Fruit fly (Drosophila melanogaster) whole organism, wandering third instar larva: ENCODE data around the gene Toll-9.

Source experiments
- Abd-B ChIP-seq: fragments of >200 bp; optimal IDR thresholded peaks from 2 replicates; lab custom pipeline; 2017; ENCODE audit warnings: missing biosample characterization, missing genetic modification characterization
- CG32264 ChIP-seq: fragments of 200-800 bp; sonication (Bioruptor generic); optimal IDR thresholded peaks from 2 replicates; lab custom pipeline; 2016; ENCODE audit warnings: missing biosample characterization, missing genetic modification characterization
- CG9705 ChIP-seq: fragments of 200-800 bp; sonication (Bioruptor generic); optimal IDR thresholded peaks from 2 replicates; lab custom pipeline; 2018; ENCODE audit warnings: missing biosample characterization, mild to moderate bottlenecking, missing genetic modification characterization
- CrebA ChIP-seq: fragments of 200-800 bp; sonication (Bioruptor generic); optimal IDR thresholded peaks from 2 replicates; lab custom pipeline; 2016; ENCODE audit warnings: missing biosample characterization, mild to moderate bottlenecking, missing genetic modification characterization, borderline replicate concordance
- Dfd ChIP-seq: fragments of >200 bp; optimal IDR thresholded peaks from 2 replicates; lab custom pipeline; 2017; ENCODE audit warnings: missing biosample characterization, missing genetic modification characterization
- Dif ChIP-seq: fragments of 200-275, 200-300 bp; sonication (Bioruptor generic); optimal IDR thresholded peaks from 2 replicates; lab custom pipeline; 2018; ENCODE audit warnings: missing biosample characterization, missing genetic modification characterization; ENCODE audit not compliant: partially characterized antibody
- GATAd ChIP-seq: sonication (Bioruptor generic); optimal IDR thresholded peaks from 2 replicates; lab custom pipeline; 2016; ENCODE audit warnings: missing biosample characterization, missing genetic modification characterization
- HLH106 ChIP-seq: fragments of 200-800 bp; optimal IDR thresholded peaks from 3 replicates; lab custom pipeline; 2019; ENCODE audit warnings: missing biosample characterization, mild to moderate bottlenecking, missing genetic modification characterization, moderate library complexity
- Hnf4 ChIP-seq: fragments of 200-800 bp; sonication (Bioruptor generic); optimal IDR thresholded peaks from 2 replicates; lab custom pipeline; 2016; ENCODE audit warnings: missing biosample characterization, mild to moderate bottlenecking, missing genetic modification characterization
- Hr78 ChIP-seq: fragments of >200 bp; optimal IDR thresholded peaks from 2 replicates; lab custom pipeline; 2017; ENCODE audit warnings: missing biosample characterization, missing genetic modification characterization
- Hr83 ChIP-seq: fragments of 200-300 bp; sonication (Bioruptor generic); optimal IDR thresholded peaks from 2 replicates; lab custom pipeline; 2016; ENCODE audit warnings: missing biosample characterization, mild to moderate bottlenecking, missing genetic modification characterization, moderate library complexity; ENCODE audit not compliant: poor library complexity, severe bottlenecking
- Jra ChIP-seq: sonication (Bioruptor generic); optimal IDR thresholded peaks from 2 replicates; lab custom pipeline; 2016; ENCODE audit warnings: missing biosample characterization, missing genetic modification characterization
- Mio ChIP-seq: sonication (Bioruptor generic); optimal IDR thresholded peaks from 2 replicates; lab custom pipeline; 2016; ENCODE audit warnings: missing biosample characterization, missing genetic modification characterization
- Myc ChIP-seq: fragments of >200 bp; optimal IDR thresholded peaks from 2 replicates; lab custom pipeline; 2017
- N ChIP-seq: fragments of >200 bp; optimal IDR thresholded peaks from 2 replicates; lab custom pipeline; 2018; ENCODE audit warnings: missing biosample characterization, missing external identifiers, missing genetic modification characterization
- OdsH ChIP-seq: fragments of 200-800 bp; sonication (Bioruptor generic); optimal IDR thresholded peaks from 2 replicates; lab custom pipeline; 2016; ENCODE audit warnings: missing biosample characterization, mild to moderate bottlenecking, missing genetic modification characterization
- Rel ChIP-seq, 2 experiments: fragments of 200-800 bp; sonication (Bioruptor generic) in 1 of 2; optimal IDR thresholded peaks; 2 replicates in 1 of 2; 3 replicates in 1 of 2; lab custom pipeline; 2016 to 2019; ENCODE audit warnings: mild to moderate bottlenecking in 2 of 2, missing biosample characterization in 2 of 2, missing genetic modification characterization in 2 of 2, moderate library complexity in 1 of 2
- Sp1 ChIP-seq: fragments of 200-800 bp; sonication (Bioruptor generic); optimal IDR thresholded peaks from 3 replicates; lab custom pipeline; 2019; ENCODE audit warnings: missing biosample characterization, mild to moderate bottlenecking, missing genetic modification characterization, moderate library complexity
- Vsx2 ChIP-seq: fragments of 200-300, 225-300 bp; sonication (Bioruptor generic); optimal IDR thresholded peaks from 2 replicates; lab custom pipeline; 2018; ENCODE audit warnings: missing biosample characterization, missing genetic modification characterization; ENCODE audit not compliant: partially characterized antibody
- br ChIP-seq: fragments of 200-800 bp; sonication (Bioruptor generic); optimal IDR thresholded peaks from 2 replicates; lab custom pipeline; 2016; ENCODE audit warnings: missing biosample characterization, missing genetic modification characterization
- brk ChIP-seq: fragments of 200-800 bp; sonication (Bioruptor generic); optimal IDR thresholded peaks from 2 replicates; lab custom pipeline; 2016; ENCODE audit warnings: missing biosample characterization, mild to moderate bottlenecking, missing genetic modification characterization
- dl ChIP-seq, 2 experiments: fragments of 175-275, 200-275 bp in 1 of 2; fragments of 200-275 bp in 1 of 2; sonication (Bioruptor generic); optimal IDR thresholded peaks; lab custom pipeline; 2018; ENCODE audit warnings: mild to moderate bottlenecking in 2 of 2, missing biosample characterization in 2 of 2, missing genetic modification characterization in 2 of 2, moderate library complexity in 2 of 2; ENCODE audit not compliant: partially characterized antibody in 2 of 2, insufficient read depth in 1 of 2
- dmrt93B ChIP-seq: fragments of 200-800 bp; sonication (Bioruptor generic); optimal IDR thresholded peaks from 2 replicates; lab custom pipeline; 2018; ENCODE audit warnings: missing biosample characterization, mild to moderate bottlenecking, missing genetic modification characterization
- dsf ChIP-seq: sonication (Bioruptor generic); optimal IDR thresholded peaks from 2 replicates; lab custom pipeline; 2016; ENCODE audit warnings: missing biosample characterization, missing genetic modification characterization, borderline replicate concordance
- ey ChIP-seq: fragments of 200-800 bp; sonication (Bioruptor generic); optimal IDR thresholded peaks from 2 replicates; lab custom pipeline; 2016; ENCODE audit warnings: missing biosample characterization, missing genetic modification characterization
- foxo ChIP-seq, 2 experiments: fragments of 200-800 bp; sonication (Bioruptor generic); optimal IDR thresholded peaks; 2 replicates in 1 of 2; 3 replicates in 1 of 2; lab custom pipeline; 2016 to 2017; ENCODE audit warnings: missing biosample characterization in 2 of 2, missing genetic modification characterization in 2 of 2
- fru ChIP-seq: fragments of 200-800 bp; sonication (Bioruptor generic); optimal IDR thresholded peaks from 3 replicates; lab custom pipeline; 2016; ENCODE audit warnings: missing biosample characterization, mild to moderate bottlenecking, missing genetic modification characterization
- h ChIP-seq: fragments of 200-800 bp; sonication (Bioruptor generic); optimal IDR thresholded peaks from 3 replicates; lab custom pipeline; 2016; ENCODE audit warnings: missing biosample characterization, mild to moderate bottlenecking, missing genetic modification characterization
- jim ChIP-seq: fragments of 175-275, 200-325 bp; sonication (Bioruptor generic); optimal IDR thresholded peaks from 2 replicates; lab custom pipeline; 2016; ENCODE audit warnings: missing biosample characterization, mild to moderate bottlenecking, missing genetic modification characterization
- lola ChIP-seq: fragments of >200 bp; optimal IDR thresholded peaks from 2 replicates; lab custom pipeline; 2017; ENCODE audit warnings: missing biosample characterization, missing genetic modification characterization
- pan ChIP-seq: fragments of >200 bp; optimal IDR thresholded peaks from 2 replicates; lab custom pipeline; 2017
- psq ChIP-seq: fragments of 200-800 bp; sonication (Bioruptor generic); optimal IDR thresholded peaks from 3 replicates; lab custom pipeline; 2017; ENCODE audit warnings: missing biosample characterization, mild to moderate bottlenecking, missing genetic modification characterization, moderate library complexity
- rgr ChIP-seq: fragments of 200-800 bp; sonication (Bioruptor generic); optimal IDR thresholded peaks from 3 replicates; lab custom pipeline; 2016; ENCODE audit warnings: missing biosample characterization, mild to moderate bottlenecking, missing genetic modification characterization
- sage ChIP-seq: fragments of 200-800 bp; sonication (Bioruptor generic); optimal IDR thresholded peaks from 2 replicates; lab custom pipeline; 2016; ENCODE audit warnings: missing biosample characterization, mild to moderate bottlenecking, missing genetic modification characterization
- sv ChIP-seq: fragments of 200-800 bp; sonication (Bioruptor generic); optimal IDR thresholded peaks from 3 replicates; lab custom pipeline; 2016; ENCODE audit warnings: missing biosample characterization, missing genetic modification characterization
- tai ChIP-seq: sonication (Bioruptor generic); optimal IDR thresholded peaks from 2 replicates; lab custom pipeline; 2016; ENCODE audit warnings: missing biosample characterization, missing genetic modification characterization
- woc ChIP-seq: sonication (Bioruptor generic); optimal IDR thresholded peaks from 2 replicates; lab custom pipeline; 2016; ENCODE audit warnings: missing biosample characterization, mild to moderate bottlenecking, missing genetic modification characterization

Toll-9 gene

dm6 chr3L:20397770-20398169, 31.2 kb upstream of the Toll-9 start:
- TF ChIP-seq Abd-B = no peak

DNA sequence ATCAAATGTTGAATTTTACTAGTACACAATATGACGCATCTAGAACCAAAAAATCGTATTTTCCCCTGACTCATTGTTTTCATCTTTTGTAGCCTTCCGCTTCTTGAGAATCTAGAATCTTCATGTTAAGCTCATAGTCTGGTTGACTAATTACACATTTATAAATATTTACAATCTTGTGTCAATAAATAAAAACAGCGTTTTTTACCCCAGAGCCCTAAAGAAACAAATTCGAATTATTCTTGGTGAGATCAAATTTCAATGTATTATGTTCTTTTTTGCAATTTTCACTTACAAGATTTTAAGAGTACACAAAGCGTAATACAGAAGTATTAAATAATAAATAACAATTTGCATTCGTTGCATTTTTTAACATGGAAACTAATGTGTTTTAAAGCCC, 29.5 kb upstream of the Toll-9 start:
- TF ChIP-seq fru = no peak
- no peak for TF ChIP-seq Hnf4 (GFP tag; lab: Kevin White, UChicago)

DNA sequence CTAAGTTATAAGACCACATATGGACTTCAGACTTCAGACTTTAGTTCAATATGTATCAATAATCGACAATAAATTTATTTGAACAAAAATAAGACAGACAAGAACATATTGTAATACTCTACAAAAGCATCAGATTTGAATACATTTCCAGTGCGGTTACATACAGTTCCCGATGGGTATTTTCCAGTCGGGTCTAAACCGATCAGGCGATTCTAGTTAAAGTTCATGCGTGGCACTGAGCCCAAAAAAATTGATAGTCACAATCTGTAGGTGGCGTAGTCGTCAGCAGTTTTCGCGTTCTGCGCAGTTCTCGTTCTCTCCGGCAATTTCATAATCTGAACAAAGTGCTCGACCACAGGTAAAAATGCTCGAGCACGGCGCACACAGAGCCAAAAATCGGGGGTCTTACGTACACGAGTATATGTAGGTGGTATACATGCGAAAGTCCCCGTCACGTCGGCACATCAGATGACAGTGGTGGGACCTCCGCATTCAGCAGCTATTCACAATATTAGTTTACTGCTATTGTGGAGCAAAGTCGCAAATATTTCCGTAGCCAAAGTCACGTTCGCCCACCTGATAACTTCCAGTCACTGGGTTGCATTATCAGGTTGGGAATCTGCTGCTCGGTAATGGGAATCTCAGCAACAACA, 28.9 kb upstream of the Toll-9 start:
- TF ChIP-seq dsf (no peak), psq (GFP tag; lab: Kevin White, UChicago) (peak; percentile 59), Vsx2 (GFP tag; lab: Kevin White, UChicago) (no peak), dmrt93B (GFP tag; lab: Kevin White, UChicago) (no peak), N (GFP tag; lab: Kevin White, UChicago) (no peak), ey (GFP tag; lab: Kevin White, UChicago) (peak; percentile 54), Rel (GFP tag; optimal IDR thresholded peaks at IDR 0.05; lab: Kevin White, UChicago) (no peak), Rel (tag; optimal IDR thresholded peaks at IDR 0.05; lab: Kevin White, UChicago) (peak; percentile 91), Sp1 (GFP tag; lab: Kevin White, UChicago) (peak; percentile 46), Jra (no peak), brk (GFP tag; lab: Kevin White, UChicago) (peak; percentile 29), h (GFP tag; lab: Kevin White, UChicago) (peak; percentile 68), Hr83 (GFP tag; lab: Kevin White, UChicago) (peak; percentile 3), Myc (no peak), Hnf4 (GFP tag; lab: Kevin White, UChicago) (peak; percentile 30), CrebA (GFP tag; lab: Kevin White, UChicago) (no peak), sage (no peak), lola (no peak), GATAd (GFP tag; lab: Kevin White, UChicago) (no peak), CG32264 (GFP tag; lab: Kevin White, UChicago) (peak; percentile 33), rgr (peak; percentile 62), pan (lab: Kevin White, UChicago) (no peak), Dfd (GFP tag; lab: Kevin White, UChicago) (no peak), Mio (no peak), foxo (GFP tag; optimal IDR thresholded peaks at IDR 0.05; lab: Kevin White, UChicago) (peak in 1 of 2 experiments; percentile 71), CG9705 (no peak), Hr78 (GFP tag; lab: Kevin White, UChicago) (no peak), OdsH (peak; percentile 58), fru (peak; percentile 68), br (GFP tag; lab: Kevin White, UChicago) (peak; percentile 53), sv (GFP tag; lab: Kevin White, UChicago) (peak; percentile 8), woc (GFP tag; lab: Kevin White, UChicago) (peak; percentile 50), Dif (GFP tag; lab: Kevin White, UChicago) (no peak), HLH106 (peak; percentile 25), dl (GFP tag; optimal IDR thresholded peaks at IDR 0.05; lab: Kevin White, UChicago; ENCODE audit: insufficient read depth in 1 of 2, partially characterized antibody in 2 of 2) (no peak), Abd-B (no peak), tai (GFP tag; lab: Kevin White, UChicago) (no peak)

DNA sequence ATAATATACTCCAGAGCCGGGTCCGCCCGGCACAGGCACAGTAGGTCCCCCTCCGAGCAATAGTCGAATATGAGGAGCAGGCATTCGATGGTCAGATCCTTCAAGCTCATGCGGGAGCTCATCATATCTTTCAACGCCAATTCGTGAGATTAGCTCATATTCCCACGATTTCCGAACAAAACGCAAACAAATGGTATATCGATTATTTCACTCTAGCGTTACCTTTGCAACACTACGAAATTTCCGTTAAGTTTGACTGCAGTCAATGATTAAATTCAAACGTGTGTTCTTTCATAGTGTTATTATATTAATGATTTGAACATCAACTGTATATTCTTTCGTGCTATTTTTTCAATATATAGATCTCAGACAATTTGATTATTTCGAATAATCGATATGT, 26.8 kb upstream of the Toll-9 start, which contains the start of gene CG33969:
Gene CG33969 (minus strand): TSS at position 197 of the 400 bp plus-strand sequence.
- TF ChIP-seq h (GFP tag; lab: Kevin White, UChicago) (peak; percentile 8), Sp1 (GFP tag; lab: Kevin White, UChicago) (no peak), jim (GFP tag; lab: Kevin White, UChicago) (no peak), Jra (peak; percentile 11), Rel (GFP tag; optimal IDR thresholded peaks at IDR 0.05; lab: Kevin White, UChicago) (no peak), Rel (tag; optimal IDR thresholded peaks at IDR 0.05; lab: Kevin White, UChicago) (peak; percentile 49), Dif (GFP tag; lab: Kevin White, UChicago) (no peak), br (GFP tag; lab: Kevin White, UChicago) (no peak), HLH106 (no peak), Hnf4 (GFP tag; lab: Kevin White, UChicago) (no peak)
- TF ChIP-seq, all 38 proteins: peak for 3
